Worm (Caenorhabditis elegans) whole organism, young adult: ENCODE data around the gene cnc-4.

Source experiments
- B0336.3 ChIP-seq: fragments of 200-800 bp; sonication (Bioruptor generic); IDR thresholded peaks from 2 replicates; pipeline ENCODE4 v1.3.6; 2022; ENCODE audit warnings: missing genetic modification characterization, missing compliant biosample characterization
- F22D6.2 ChIP-seq: sonication (generic microtip); optimal IDR thresholded peaks from 2 replicates; lab custom pipeline; 2016; ENCODE audit warnings: mild to moderate bottlenecking, missing genetic modification characterization, missing compliant biosample characterization
- F37B4.10 ChIP-seq: fragments of 200-800 bp; sonication (Bioruptor generic); IDR thresholded peaks from 2 replicates; pipeline ENCODE4 v1.3.6; 2022; ENCODE audit warnings: missing genetic modification characterization, missing compliant biosample characterization
- F55B11.4 ChIP-seq: sonication (generic microtip); optimal IDR thresholded peaks from 2 replicates; lab custom pipeline; 2016; ENCODE audit warnings: missing compliant biosample characterization, missing genetic modification characterization, borderline replicate concordance; ENCODE audit not compliant: insufficient read depth
- F57A8.1 ChIP-seq: fragments of 200-800 bp; sonication (Bioruptor generic); optimal IDR thresholded peaks from 2 replicates; lab custom pipeline; 2018; ENCODE audit warnings: mild to moderate bottlenecking, missing genetic modification characterization, moderate library complexity, missing compliant biosample characterization
- Y53F4B.3 ChIP-seq: fragments of 200-800 bp; sonication (Bioruptor generic); IDR thresholded peaks from 2 replicates; pipeline ENCODE4 v1.3.6; 2022; ENCODE audit warnings: missing genetic modification reagents, missing genetic modification characterization, missing compliant biosample characterization
- Y79H2A.3 ChIP-seq: fragments of 200-800 bp; sonication (Bioruptor generic); conservative IDR thresholded peaks from 2 replicates; pipeline ENCODE4 v1.3.6; 2022; ENCODE audit warnings: missing genetic modification reagents, missing genetic modification characterization, missing compliant biosample characterization
- ZK185.1 ChIP-seq: sonication (generic microtip); optimal IDR thresholded peaks from 2 replicates; lab custom pipeline; 2016; ENCODE audit warnings: mild to moderate bottlenecking, missing genetic modification characterization, missing compliant biosample characterization; ENCODE audit not compliant: poor library complexity, severe bottlenecking
- aptf-2 ChIP-seq: fragments of 200-800 bp; sonication (Bioruptor generic); conservative IDR thresholded peaks from 2 replicates; pipeline ENCODE4 v1.3.6; 2022; ENCODE audit warnings: missing genetic modification reagents, missing genetic modification characterization, missing compliant biosample characterization
- aptf-3 ChIP-seq: fragments of 200-800 bp; sonication (Bioruptor generic); IDR thresholded peaks from 2 replicates; pipeline ENCODE4 v1.3.6; 2022; ENCODE audit warnings: missing genetic modification characterization, missing compliant biosample characterization
- atf-7 ChIP-seq: sonication (generic microtip); optimal IDR thresholded peaks from 2 replicates; lab custom pipeline; 2017; ENCODE audit warnings: mild to moderate bottlenecking, missing genetic modification characterization, missing compliant biosample characterization
- bed-1 ChIP-seq: fragments of 200-800 bp; sonication (Bioruptor generic); IDR thresholded peaks from 2 replicates; pipeline ENCODE4 v1.3.6; 2022; ENCODE audit warnings: missing genetic modification reagents, missing genetic modification characterization, missing compliant biosample characterization
- bed-2 ChIP-seq: fragments of 200-800 bp; sonication (Bioruptor generic); IDR thresholded peaks from 2 replicates; pipeline ENCODE4 v1.3.6; 2022; ENCODE audit warnings: missing genetic modification reagents, missing genetic modification characterization, missing compliant biosample characterization
- ceh-27 ChIP-seq: fragments of 200-800 bp; sonication (Bioruptor generic); optimal IDR thresholded peaks from 2 replicates; lab custom pipeline; 2018; ENCODE audit warnings: mild to moderate bottlenecking, missing genetic modification characterization, moderate library complexity, missing compliant biosample characterization
- ceh-40 ChIP-seq: fragments of 200-800 bp; sonication (Bioruptor generic); IDR thresholded peaks from 2 replicates; pipeline ENCODE4 v1.3.6; 2022; ENCODE audit warnings: missing genetic modification characterization, missing compliant biosample characterization
- ceh-79 ChIP-seq: sonication (generic microtip); optimal IDR thresholded peaks from 2 replicates; lab custom pipeline; 2017; ENCODE audit warnings: mild to moderate bottlenecking, missing genetic modification characterization, missing compliant biosample characterization
- ceh-91 ChIP-seq: fragments of 200-800 bp; sonication (Bioruptor generic); IDR thresholded peaks from 2 replicates; pipeline ENCODE4 v1.3.6; 2022; ENCODE audit warnings: missing genetic modification reagents, missing genetic modification characterization, missing compliant biosample characterization
- die-1 ChIP-seq: sonication (generic microtip); optimal IDR thresholded peaks from 2 replicates; lab custom pipeline; 2016; ENCODE audit warnings: missing genotype, mild to moderate bottlenecking, missing genetic modification characterization, missing compliant biosample characterization
- dox-1 ChIP-seq: fragments of 200-800 bp; sonication (Bioruptor generic); IDR thresholded peaks from 2 replicates; pipeline ENCODE4 v1.3.6; 2022; ENCODE audit warnings: missing genetic modification reagents, missing genetic modification characterization, missing compliant biosample characterization
- efl-1 ChIP-seq: fragments of 150-350 bp; optimal IDR thresholded peaks from 2 replicates; lab custom pipeline; 2014; ENCODE audit warnings: missing biosample characterization, missing genetic modification reagents, missing genetic modification characterization
- egl-18 ChIP-seq: fragments of 200-800 bp; sonication (Bioruptor generic); IDR thresholded peaks from 2 replicates; pipeline ENCODE4 v1.3.6; 2022; ENCODE audit warnings: missing genetic modification reagents, missing genetic modification characterization, missing compliant biosample characterization
- ekl-4 ChIP-seq: fragments of 200-800 bp; sonication (Bioruptor generic); IDR thresholded peaks from 2 replicates; pipeline ENCODE4 v1.3.6; 2022; ENCODE audit warnings: missing genetic modification reagents, missing genetic modification characterization, missing compliant biosample characterization
- fkh-3 ChIP-seq: sonication (generic microtip); optimal IDR thresholded peaks from 2 replicates; lab custom pipeline; 2016; ENCODE audit warnings: mild to moderate bottlenecking, missing genetic modification characterization, missing compliant biosample characterization
- gei-17 ChIP-seq: fragments of 200-800 bp; sonication (Bioruptor generic); optimal IDR thresholded peaks from 2 replicates; lab custom pipeline; 2018; ENCODE audit warnings: mild to moderate bottlenecking, missing genetic modification characterization, missing compliant biosample characterization
- hmg-1.2 ChIP-seq: fragments of 200-800 bp; sonication (Bioruptor generic); IDR thresholded peaks from 2 replicates; pipeline ENCODE4 v1.3.6; 2022; ENCODE audit warnings: missing genetic modification reagents, missing genetic modification characterization, missing compliant biosample characterization
- hsf-1 ChIP-seq: fragments of 200-800 bp; sonication (Bioruptor generic); IDR thresholded peaks from 2 replicates; pipeline ENCODE4 v1.3.6; 2022; ENCODE audit warnings: missing genetic modification reagents, missing genetic modification characterization, missing compliant biosample characterization
- let-607 ChIP-seq, 2 experiments: fragments of 200-800 bp in 1 of 2; sonication (Bioruptor generic) in 1 of 2; sonication (generic microtip) in 1 of 2; optimal IDR thresholded peaks; 2 replicates each; lab custom pipeline; 2016 to 2018; ENCODE audit warnings: mild to moderate bottlenecking in 2 of 2, missing compliant biosample characterization in 2 of 2, missing genetic modification characterization in 2 of 2, moderate library complexity in 2 of 2, missing genotype in 1 of 2
- lin-26 ChIP-seq: fragments of 200-800 bp; sonication (Bioruptor generic); IDR thresholded peaks from 2 replicates; pipeline ENCODE4 v1.3.6; 2022; ENCODE audit warnings: missing genetic modification reagents, missing genetic modification characterization, missing compliant biosample characterization
- lin-54 ChIP-seq: fragments of 200-800 bp; sonication (Bioruptor generic); optimal IDR thresholded peaks from 2 replicates; lab custom pipeline; 2018; ENCODE audit warnings: mild to moderate bottlenecking, missing genetic modification characterization, missing compliant biosample characterization
- lir-1 ChIP-seq: fragments of 200-800 bp; sonication (Bioruptor generic); conservative IDR thresholded peaks from 2 replicates; pipeline ENCODE4 v1.3.6; 2022; ENCODE audit warnings: missing genetic modification reagents, missing genetic modification characterization, missing compliant biosample characterization
- mcd-1 ChIP-seq: fragments of 200-800 bp; sonication (Bioruptor generic); IDR thresholded peaks from 2 replicates; pipeline ENCODE4 v1.3.6; 2022; ENCODE audit warnings: missing genetic modification reagents, missing genetic modification characterization, missing compliant biosample characterization
- nfya-1 ChIP-seq: sonication (generic microtip); optimal IDR thresholded peaks from 2 replicates; lab custom pipeline; 2017; ENCODE audit warnings: antibody characterized with exemption, missing compliant biosample characterization, missing genetic modification characterization, borderline replicate concordance; ENCODE audit not compliant: insufficient read depth
- nhr-120 ChIP-seq: fragments of 200-800 bp; sonication (Bioruptor generic); IDR thresholded peaks from 2 replicates; pipeline ENCODE4 v1.3.6; 2022; ENCODE audit warnings: missing genetic modification characterization, missing compliant biosample characterization
- nhr-179 ChIP-seq: sonication (generic microtip); optimal IDR thresholded peaks from 2 replicates; lab custom pipeline; 2016; ENCODE audit warnings: mild to moderate bottlenecking, missing genetic modification characterization, missing compliant biosample characterization
- nhr-80 ChIP-seq: sonication (generic microtip); optimal IDR thresholded peaks from 2 replicates; lab custom pipeline; 2016; ENCODE audit warnings: missing genetic modification characterization, missing compliant biosample characterization
- rcor-1 ChIP-seq: fragments of 200-800 bp; sonication (Bioruptor generic); IDR thresholded peaks from 2 replicates; pipeline ENCODE4 v1.3.6; 2022; ENCODE audit warnings: missing genetic modification reagents, missing genetic modification characterization, missing compliant biosample characterization
- repo-1 ChIP-seq: sonication (generic microtip); optimal IDR thresholded peaks from 2 replicates; lab custom pipeline; 2017; ENCODE audit warnings: mild to moderate bottlenecking, missing genetic modification characterization, missing compliant biosample characterization
- rpc-1 ChIP-seq, 2 experiments: fragments of 150-350 bp in 1 of 2; sonication (generic microtip) in 1 of 2; optimal IDR thresholded peaks; 2 replicates each; lab custom pipeline; 2014 to 2018; ENCODE audit warnings: missing biosample characterization in 1 of 2, missing genetic modification characterization in 1 of 2, missing genetic modification reagents in 1 of 2, missing genotype in 1 of 2
- sea-2 ChIP-seq: fragments of 200-800 bp; sonication (Bioruptor generic); IDR thresholded peaks from 2 replicates; pipeline ENCODE4 v1.3.6; 2022; ENCODE audit warnings: missing genetic modification characterization, missing compliant biosample characterization
- snpc-1.3 ChIP-seq: sonication (generic microtip); optimal IDR thresholded peaks from 2 replicates; lab custom pipeline; 2017; ENCODE audit warnings: missing genetic modification characterization, mild to moderate bottlenecking, missing compliant biosample characterization, antibody characterized with exemption, moderate library complexity, missing genotype, missing genetic modification reagents; ENCODE audit not compliant: insufficient read depth
- tbp1 ChIP-seq: fragments of 200-800 bp; sonication (Bioruptor generic); optimal IDR thresholded peaks from 2 replicates; lab custom pipeline; 2018; ENCODE audit warnings: mild to moderate bottlenecking, missing genetic modification characterization, missing compliant biosample characterization
- unc-62 ChIP-seq: fragments of 150-350 bp; optimal IDR thresholded peaks from 2 replicates; lab custom pipeline; 2014; ENCODE audit warnings: missing biosample characterization, missing genetic modification reagents, missing genetic modification characterization
- xnd-1 ChIP-seq: sonication (generic microtip); optimal IDR thresholded peaks from 2 replicates; lab custom pipeline; 2016; ENCODE audit warnings: missing genotype, missing genetic modification reagents, missing genetic modification characterization, missing compliant biosample characterization
- zim-3 ChIP-seq: sonication (generic microtip); optimal IDR thresholded peaks from 2 replicates; lab custom pipeline; 2017; ENCODE audit warnings: mild to moderate bottlenecking, missing genetic modification characterization, moderate library complexity, missing compliant biosample characterization
- ztf-22 ChIP-seq: fragments of 200-800 bp; sonication (Bioruptor generic); optimal IDR thresholded peaks from 2 replicates; lab custom pipeline; 2018; ENCODE audit warnings: mild to moderate bottlenecking, missing genetic modification characterization, moderate library complexity, missing compliant biosample characterization
- ztf-25 ChIP-seq: fragments of 200-800 bp; sonication (Bioruptor generic); IDR thresholded peaks from 2 replicates; pipeline ENCODE4 v1.3.6; 2022; ENCODE audit warnings: missing genetic modification reagents, missing genetic modification characterization, missing compliant biosample characterization

Gene cnc-4

ce11 chrV:1472569-1472968, 25.6 kb downstream of the cnc-4 start:
- no peak for TF ChIP-seq repo-1
- TF ChIP-seq ceh-40 (GFP tag; lab: Robert Waterston, UW) = no peak
- no peak for TF ChIP-seq atf-7 (tag; lab: Kevin White, UChicago)
- TF ChIP-seq fkh-3 (tag; lab: Kevin White, UChicago) = no peak
- TF ChIP-seq bed-2 (GFP tag; lab: Robert Waterston, UW) = no peak
- peak; percentile 19; the same call in 1 of the 2 replicates for TF ChIP-seq dox-1 (GFP tag; lab: Robert Waterston, UW)
- TF ChIP-seq unc-62 (GFP tag; lab: Kevin White, UChicago) = no peak
- no peak for TF ChIP-seq mcd-1 (GFP tag; lab: Robert Waterston, UW)
- no peak for TF ChIP-seq Y79H2A.3 (GFP tag; lab: Robert Waterston, UW)
- TF ChIP-seq F37B4.10 (GFP tag; lab: Robert Waterston, UW) = no peak
- TF ChIP-seq ekl-4 (GFP tag; lab: Robert Waterston, UW) = peak; percentile 54; the same call in 1 of the 2 replicates
- no peak for TF ChIP-seq ztf-25
- no peak for TF ChIP-seq nhr-179 (tag; lab: Kevin White, UChicago)
- 0 out of 2 replicates have a peak, but pooled peaks have one; percentile 26 for TF ChIP-seq rcor-1
- no peak for TF ChIP-seq nfya-1 (tag; lab: Kevin White, UChicago)
- no peak for TF ChIP-seq gei-17 (GFP tag; lab: Kevin White, UChicago)
- no peak for TF ChIP-seq F22D6.2 (tag; lab: Kevin White, UChicago)
- TF ChIP-seq nhr-80 (tag; lab: Kevin White, UChicago) = peak; percentile 39
- no peak for TF ChIP-seq die-1 (tag; lab: Kevin White, UChicago)
- TF ChIP-seq hmg-1.2 = no peak
- no peak for TF ChIP-seq ztf-22 (GFP tag; lab: Kevin White, UChicago)
- TF ChIP-seq xnd-1 = no peak
- 0 out of 2 replicates have a peak, but pooled peaks have one; percentile 9 for TF ChIP-seq lin-26
- TF ChIP-seq nhr-120 (GFP tag; lab: Robert Waterston, UW) = 0 out of 2 replicates have a peak, but pooled peaks have one; percentile 7
- TF ChIP-seq snpc-1.3 (tag; lab: Kevin White, UChicago) = no peak
- no peak for TF ChIP-seq ceh-27 (GFP tag; lab: Kevin White, UChicago)

ce11 chrV:1474486-1475125, 27.6 kb downstream of the cnc-4 start, which contains the start of the genes F53E2.2 and unc-60:
Gene F53E2.2 (plus strand): TSS chrV:1475086.
Gene unc-60 (plus strand): TSS chrV:1475086.
- peak; percentile 34 for TF ChIP-seq atf-7 (tag; lab: Kevin White, UChicago)
- TF ChIP-seq ceh-91 (GFP tag; lab: Robert Waterston, UW) = no peak
- TF ChIP-seq B0336.3 (GFP tag; lab: Robert Waterston, UW) = no peak; the same call in 1 of the 2 replicates
- no peak for TF ChIP-seq egl-18 (GFP tag; lab: Robert Waterston, UW)
- TF ChIP-seq ztf-25 = no peak
- TF ChIP-seq sea-2 (GFP tag; lab: Robert Waterston, UW) = no peak
- no peak for TF ChIP-seq F55B11.4 (tag; lab: Kevin White, UChicago)
- TF ChIP-seq zim-3 = no peak
- TF ChIP-seq Y53F4B.3 (GFP tag; lab: Robert Waterston, UW) = no peak
- no peak for TF ChIP-seq rpc-1 (optimal IDR thresholded peaks at IDR 0.05; lab: Kevin White, UChicago)
- no peak for TF ChIP-seq rpc-1 (tag; optimal IDR thresholded peaks at IDR 0.05; lab: Kevin White, UChicago)
- TF ChIP-seq lir-1 (GFP tag; lab: Robert Waterston, UW) = no peak
- TF ChIP-seq F57A8.1 (GFP tag; lab: Kevin White, UChicago) = no peak
- TF ChIP-seq efl-1 (GFP tag; lab: Kevin White, UChicago) = no peak
- peak; percentile 67 for TF ChIP-seq ZK185.1
- no peak for TF ChIP-seq aptf-3
- no peak for TF ChIP-seq lin-54
- TF ChIP-seq bed-1 (GFP tag; lab: Robert Waterston, UW) = no peak
- no peak for TF ChIP-seq ceh-79 (tag; lab: Kevin White, UChicago)
- no peak for TF ChIP-seq xnd-1
- peak; percentile 86 for TF ChIP-seq nhr-80 (tag; lab: Kevin White, UChicago)
- TF ChIP-seq tbp1 (GFP tag; lab: Kevin White, UChicago) = no peak
- peak; percentile 30 for TF ChIP-seq die-1 (tag; lab: Kevin White, UChicago)
- TF ChIP-seq let-607 (tag; optimal IDR thresholded peaks at IDR 0.05; lab: Kevin White, UChicago) = no peak
- no peak for TF ChIP-seq aptf-2 (GFP tag; lab: Robert Waterston, UW)
- 0 out of 2 replicates have a peak, but pooled peaks have one; percentile 40 for TF ChIP-seq hsf-1 (GFP tag; lab: Robert Waterston, UW)
- TF ChIP-seq F22D6.2 (tag; lab: Kevin White, UChicago) = no peak
